Fruit fly (Drosophila melanogaster): ENCODE results near the gene eIF3f1.

eIF3f1 gene

dm6 chr3R:4749735-4750134, 35.8 kb upstream of the eIF3f1 start, which contains the start of gene atms:
Gene atms, plus strand, starts transcription at chr3R:4750035.
- TF ChIP-seq Elba2 (GFP tag; optimal IDR thresholded peaks at IDR 0.05) (peak; percentile 23), onecut (GFP tag; IDR thresholded peaks at IDR 0.05) (peak; percentile 8; the same call in 1 of the 2 replicates), Lpt (GFP tag; optimal IDR thresholded peaks at IDR 0.05) (no peak), sens (GFP tag) (peak; percentile 36), dmrt99B (tag; optimal IDR thresholded peaks at IDR 0.05) (no peak), Trl (optimal IDR thresholded peaks at IDR 0.05) (peak in 1 of 2 experiments; percentile 12), Trl (GFP tag; optimal IDR thresholded peaks at IDR 0.05) (no peak), Stat92E (GFP tag; optimal IDR thresholded peaks at IDR 0.05) (peak in 1 of 3 experiments; percentile 8), CG9215 (GFP tag; IDR thresholded peaks at IDR 0.05) (peak; percentile 10; the same call in 1 of the 2 replicates), Med (GFP tag) (peak; percentile 38)

- TF ChIP-seq Med (GFP tag) (peak; percentile 79), gt (GFP tag; IDR thresholded peaks at IDR 0.05) (no peak), trem (tag; optimal IDR thresholded peaks at IDR 0.05) (peak; percentile 8), CG9797 (GFP tag; optimal IDR thresholded peaks at IDR 0.05) (peak; percentile 78), CG12659 (GFP tag; optimal IDR thresholded peaks at IDR 0.05) (peak; percentile 28), nmo (GFP tag; optimal IDR thresholded peaks at IDR 0.05) (peak; percentile 12), CTCF (GFP tag; optimal IDR thresholded peaks at IDR 0.05) (peak; percentile 81), CG34422 (GFP tag; IDR thresholded peaks at IDR 0.05) (no peak), phol (tag; optimal IDR thresholded peaks at IDR 0.05) (peak; percentile 10), CG2116 (GFP tag; optimal IDR thresholded peaks at IDR 0.05) (peak; percentile 33), Dll (GFP tag; IDR thresholded peaks at IDR 0.05; ENCODE audit: partially characterized antibody) (0 out of 4 replicates have a peak, but pooled peaks have one; percentile 31), Bgb (GFP tag; IDR thresholded peaks at IDR 0.05; ENCODE audit: partially characterized antibody) (peak; percentile 56; the same call in 1 of the 2 replicates), CG10267 (tag; optimal IDR thresholded peaks at IDR 0.05) (peak; percentile 47), jigr1 (GFP tag; IDR thresholded peaks at IDR 0.05) (no peak), CG2875 (GFP tag; optimal IDR thresholded peaks at IDR 0.05) (no peak), knrl (GFP tag; IDR thresholded peaks at IDR 0.05; ENCODE audit: partially characterized antibody) (peak; percentile 35; the same call in 1 of the 3 replicates), Dp (GFP tag; optimal IDR thresholded peaks at IDR 0.05) (peak; percentile 79), CG17361 (GFP tag; IDR thresholded peaks at IDR 0.05) (peak; percentile 40; the same call in 2 of the 3 replicates), abd-A (tag; optimal IDR thresholded peaks at IDR 0.05) (peak; percentile 45), CG11560 (tag; IDR thresholded peaks at IDR 0.05) (no peak), CG2199 (GFP tag; IDR thresholded peaks at IDR 0.05) (peak; percentile 88; the same call in 2 of the 3 replicates), onecut (GFP tag; IDR thresholded peaks at IDR 0.05) (no peak), nerfin-1 (tag; optimal IDR thresholded peaks at IDR 0.05) (peak; percentile 3), Meics (GFP tag; optimal IDR thresholded peaks at IDR 0.05) (peak; percentile 40), Myb (GFP tag; optimal IDR thresholded peaks at IDR 0.05) (peak; percentile 23), rib (GFP tag; IDR thresholded peaks at IDR 0.05) (no peak), CG18619 (GFP tag; optimal IDR thresholded peaks at IDR 0.05) (no peak), CG8281 (tag; optimal IDR thresholded peaks at IDR 0.05) (peak; percentile 99), amos (GFP tag; IDR thresholded peaks at IDR 0.05; ENCODE audit: partially characterized antibody) (peak; percentile 41), cwo (GFP tag; optimal IDR thresholded peaks at IDR 0.05) (no peak), Lhr (GFP tag; optimal IDR thresholded peaks at IDR 0.05) (peak; percentile 35), pzg (GFP tag; optimal IDR thresholded peaks at IDR 0.05) (peak; percentile 45), ci (GFP tag; IDR thresholded peaks at IDR 0.05) (no peak), Pdp1 (GFP tag; optimal IDR thresholded peaks at IDR 0.05) (peak in 1 of 2 experiments; percentile 94), CG16813 (GFP tag; IDR thresholded peaks at IDR 0.05; ENCODE audit: partially characterized antibody) (peak; percentile 30; the same call in 1 of the 3 replicates), stwl (tag; optimal IDR thresholded peaks at IDR 0.05) (peak; percentile 47), gfzf (GFP tag; optimal IDR thresholded peaks at IDR 0.05) (peak; percentile 80), fu2 (GFP tag; optimal IDR thresholded peaks at IDR 0.05) (no peak)
These were observed 35.1 kb upstream of the eIF3f1 start, which contains the start of gene tacc for dm6 chr3R:4748888-4749717. Gene tacc, minus strand, starts transcription at chr3R:4749056.

Data from whole organism, embryonic.